Fruit fly (Drosophila melanogaster): Measurements from ENCODE around the gene CG17648.

CG17648 gene

DNA sequence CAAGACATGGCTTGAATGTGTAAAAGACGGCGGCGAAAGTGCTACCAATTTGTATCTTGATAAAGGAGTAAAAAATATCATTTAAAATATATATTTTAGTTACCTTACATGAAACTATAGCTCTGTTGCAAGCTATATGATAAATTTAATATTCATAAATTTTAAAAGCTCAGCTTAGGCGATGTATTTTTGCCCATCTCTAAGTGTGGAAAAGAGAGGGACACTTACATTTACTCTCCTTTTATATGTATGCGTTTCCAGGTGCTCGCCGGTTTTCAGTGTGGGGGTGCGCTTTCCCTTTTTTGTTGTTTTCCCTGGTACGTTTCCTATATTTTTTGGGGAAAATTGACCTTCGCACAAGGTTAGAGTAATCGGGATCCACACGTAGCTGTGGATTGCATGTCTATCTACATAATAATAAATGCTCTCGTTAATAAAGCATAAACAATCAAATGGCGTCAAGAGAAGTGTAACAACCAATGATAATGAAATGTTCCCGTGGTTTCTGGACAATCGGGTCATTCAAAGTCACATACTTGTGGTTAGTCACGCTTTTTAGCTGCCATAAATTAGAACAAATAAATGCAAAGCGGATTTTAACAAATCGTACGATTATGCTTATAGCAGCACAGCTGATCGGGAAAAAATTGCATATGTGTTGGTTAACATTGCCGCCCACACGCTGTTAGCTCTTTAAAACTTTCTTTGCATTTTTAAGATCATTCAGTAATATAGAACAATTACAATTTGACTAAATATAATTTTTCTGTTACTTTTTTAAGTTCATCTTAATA, 24.1 kb upstream of the CG17648 start (continued):
- peak; percentile 78 for TF ChIP-seq CG7928 (GFP tag; optimal IDR thresholded peaks at IDR 0.05)
- peak; percentile 93 for TF ChIP-seq CG32772 (GFP tag; IDR thresholded peaks at IDR 0.05)
- peak in 1 of 3 experiments; percentile 98 for TF ChIP-seq lola (GFP tag; optimal IDR thresholded peaks at IDR 0.05)
- TF ChIP-seq vfl (GFP tag; optimal IDR thresholded peaks at IDR 0.05) = peak; percentile 94
- TF ChIP-seq Fer2 (tag; optimal IDR thresholded peaks at IDR 0.05) = peak; percentile 97
- TF ChIP-seq Hand (GFP tag; optimal IDR thresholded peaks at IDR 0.05) = peak; percentile 99
- TF ChIP-seq Ravus (GFP tag; IDR thresholded peaks at IDR 0.05) = peak; percentile 74
- peak; percentile 97 for TF ChIP-seq CG6689 (GFP tag; IDR thresholded peaks at IDR 0.05)
- TF ChIP-seq CG18619 (GFP tag; optimal IDR thresholded peaks at IDR 0.05) = peak; percentile 99
- TF ChIP-seq CG11560 (tag; IDR thresholded peaks at IDR 0.05) = peak; percentile 91
- TF ChIP-seq Max (GFP tag; optimal IDR thresholded peaks at IDR 0.05) = peak; percentile 95
- peak; percentile 87 for TF ChIP-seq ham (GFP tag; IDR thresholded peaks at IDR 0.05)
- peak; percentile 94 for TF ChIP-seq vnd (GFP tag; IDR thresholded peaks at IDR 0.05; ENCODE audit: partially characterized antibody)
- TF ChIP-seq cad (GFP tag; optimal IDR thresholded peaks at IDR 0.05) = no peak
- peak; percentile 95 for TF ChIP-seq CG34422 (GFP tag; IDR thresholded peaks at IDR 0.05)
- TF ChIP-seq CG11695 (GFP tag; IDR thresholded peaks at IDR 0.05) = peak; percentile 97
- peak; percentile 98 for TF ChIP-seq kni (GFP tag; optimal IDR thresholded peaks at IDR 0.05)
- TF ChIP-seq p53 (GFP tag; optimal IDR thresholded peaks at IDR 0.05) = peak; percentile 34
- peak; percentile 98 for TF ChIP-seq lmd (GFP tag; IDR thresholded peaks at IDR 0.05)
- peak; percentile 67 for TF ChIP-seq CG7271 (tag; optimal IDR thresholded peaks at IDR 0.05)
- TF ChIP-seq gfzf (GFP tag; optimal IDR thresholded peaks at IDR 0.05) = no peak
- peak; percentile 80 for TF ChIP-seq Side (GFP tag; optimal IDR thresholded peaks at IDR 0.05)
- TF ChIP-seq Hsf (GFP tag; optimal IDR thresholded peaks at IDR 0.05) = peak; percentile 89
- TF ChIP-seq CG2889 (GFP tag; IDR thresholded peaks at IDR 0.05) = peak; percentile 90
- TF ChIP-seq grau (tag; optimal IDR thresholded peaks at IDR 0.05) = peak; percentile 98
- peak; percentile 100 for TF ChIP-seq CG34376 (GFP tag; optimal IDR thresholded peaks at IDR 0.05)
- peak; percentile 95 for TF ChIP-seq CG10366 (GFP tag; IDR thresholded peaks at IDR 0.05)
- TF ChIP-seq CG31365 (tag; optimal IDR thresholded peaks at IDR 0.05) = peak; percentile 84
- peak; percentile 99 for TF ChIP-seq CG9932 (GFP tag; IDR thresholded peaks at IDR 0.05)
- peak; percentile 43 for TF ChIP-seq sima (GFP tag; optimal IDR thresholded peaks at IDR 0.05)
- TF ChIP-seq CG2202 (tag; optimal IDR thresholded peaks at IDR 0.05) = peak; percentile 95
- peak; percentile 95 for TF ChIP-seq az2 (GFP tag; optimal IDR thresholded peaks at IDR 0.05)
- peak; percentile 97 for TF ChIP-seq rib (GFP tag; IDR thresholded peaks at IDR 0.05)
- TF ChIP-seq ato (GFP tag; IDR thresholded peaks at IDR 0.05; ENCODE audit: partially characterized antibody) = peak; percentile 56; the same call in 1 of the 2 replicates
- peak; percentile 85 for TF ChIP-seq gce (GFP tag; IDR thresholded peaks at IDR 0.05)
- peak; percentile 46 for TF ChIP-seq her (GFP tag; optimal IDR thresholded peaks at IDR 0.05)
- peak; percentile 98 for TF ChIP-seq CG7839 (tag; optimal IDR thresholded peaks at IDR 0.05)
- TF ChIP-seq Usf (GFP tag; optimal IDR thresholded peaks at IDR 0.05) = peak; percentile 97
- peak; percentile 99 for TF ChIP-seq gem (tag; optimal IDR thresholded peaks at IDR 0.05)
- TF ChIP-seq tx (GFP tag; optimal IDR thresholded peaks at IDR 0.05) = peak; percentile 76
- TF ChIP-seq CG15696 (tag; optimal IDR thresholded peaks at IDR 0.05) = peak; percentile 90
- TF ChIP-seq CG15073 (GFP tag; optimal IDR thresholded peaks at IDR 0.05) = peak; percentile 65
- peak; percentile 99 for TF ChIP-seq Dbx (GFP tag; IDR thresholded peaks at IDR 0.05)
- peak; percentile 92 for TF ChIP-seq ase (GFP tag; IDR thresholded peaks at IDR 0.05)
- TF ChIP-seq run (tag; optimal IDR thresholded peaks at IDR 0.05) = peak; percentile 96
- TF ChIP-seq luna (GFP tag; optimal IDR thresholded peaks at IDR 0.05) = peak; percentile 38
- peak in 1 of 3 experiments; percentile 97 for TF ChIP-seq Stat92E (GFP tag; optimal IDR thresholded peaks at IDR 0.05)
- TF ChIP-seq CG4820 (GFP tag; optimal IDR thresholded peaks at IDR 0.05) = peak; percentile 94
- peak; percentile 93 for TF ChIP-seq Nf-YC (tag; optimal IDR thresholded peaks at IDR 0.05)
